Worm (Caenorhabditis elegans) whole organism, early embryonic: ENCODE measurements around the gene appg-2.

Experiments used
- F13C5.2 ChIP-seq: sonication (generic microtip); optimal IDR thresholded peaks from 2 replicates; lab custom pipeline; 2017; ENCODE audit warnings: mild to moderate bottlenecking, missing genetic modification characterization, inconsistent platforms, missing compliant biosample characterization
- ama-1 ChIP-seq: fragments of 150-350 bp; optimal IDR thresholded peaks from 2 replicates; lab custom pipeline; 2014
- ets-7 ChIP-seq: sonication (generic microtip); optimal IDR thresholded peaks from 2 replicates; lab custom pipeline; 2016; ENCODE audit warnings: missing genotype, missing genetic modification characterization, missing compliant biosample characterization
- hnd-1 ChIP-seq: sonication (generic microtip); optimal IDR thresholded peaks from 2 replicates; lab custom pipeline; 2016; ENCODE audit warnings: missing genetic modification characterization, missing compliant biosample characterization
- tbx-37 ChIP-seq: fragments of 200-800 bp; sonication (Bioruptor generic); conservative IDR thresholded peaks from 2 replicates; pipeline ENCODE4 v1.3.6; 2022; ENCODE audit warnings: missing genetic modification reagents, missing genetic modification characterization, missing compliant biosample characterization
- tra-4 ChIP-seq: sonication (generic microtip); optimal IDR thresholded peaks from 2 replicates; lab custom pipeline; 2017; ENCODE audit warnings: missing genetic modification characterization, missing compliant biosample characterization

- TF ChIP-seq ama-1 (lab: Kevin White, UChicago) (no peak), F13C5.2 (no peak), hnd-1 (tag; lab: Kevin White, UChicago) (no peak), tra-4 (no peak), tbx-37 (no peak), ets-7 (tag; lab: Kevin White, UChicago) (no peak)
These were observed 41.4 kb upstream of the appg-2 start, which contains the start of gene fut-1 for ce11 chrII:8759493-8759892.
